Fruit fly (Drosophila melanogaster) whole organism, pupa: ENCODE measurements around the gene CG3919.

Experiments
- CG10348 ChIP-seq: fragments of 200-800 bp; sonication (Bioruptor generic); IDR thresholded peaks from 2 replicates; pipeline ENCODE4 v1.3.6; 2022; ENCODE audit warnings: missing biosample characterization, missing genetic modification characterization
- CG12605 ChIP-seq: fragments of 200-800 bp; sonication (Bioruptor generic); IDR thresholded peaks from 2 replicates; pipeline ENCODE4 v1.3.6; 2022; ENCODE audit warnings: missing biosample characterization, missing genetic modification characterization
- CG13204 ChIP-seq: fragments of 200-800 bp; sonication (Bioruptor generic); optimal IDR thresholded peaks from 2 replicates; lab custom pipeline; 2018; ENCODE audit warnings: missing biosample characterization, mild to moderate bottlenecking, missing genetic modification characterization, moderate library complexity
- CG14655 ChIP-seq: fragments of 200-800 bp; sonication (Bioruptor generic); optimal IDR thresholded peaks from 3 replicates; lab custom pipeline; 2017; ENCODE audit warnings: mild to moderate bottlenecking, missing biosample characterization, missing genetic modification reagents, missing genetic modification characterization
- CG15710 ChIP-seq: fragments of 200-800 bp; sonication (Bioruptor generic); optimal IDR thresholded peaks from 2 replicates; lab custom pipeline; 2018; ENCODE audit warnings: missing biosample characterization, mild to moderate bottlenecking, missing genetic modification characterization, moderate library complexity
- CG17806 ChIP-seq: fragments of 200-800 bp; sonication (Bioruptor generic); optimal IDR thresholded peaks from 2 replicates; lab custom pipeline; 2018; ENCODE audit warnings: missing biosample characterization, mild to moderate bottlenecking, missing genetic modification characterization, moderate library complexity
- CG32121 ChIP-seq: fragments of 200-800 bp; sonication (Bioruptor generic); IDR thresholded peaks from 2 replicates; pipeline ENCODE4 v1.3.6; 2022; ENCODE audit warnings: missing biosample characterization, missing genetic modification characterization
- CG34367 ChIP-seq: fragments of 200-800 bp; sonication (Bioruptor generic); optimal IDR thresholded peaks from 2 replicates; lab custom pipeline; 2018; ENCODE audit warnings: missing biosample characterization, mild to moderate bottlenecking, missing genetic modification characterization
- CG4496 ChIP-seq: fragments of 200-800 bp; sonication (Bioruptor generic); IDR thresholded peaks from 3 replicates; pipeline ENCODE4 v1.3.6; 2022; ENCODE audit warnings: missing biosample characterization, missing genetic modification characterization
- CG8159 ChIP-seq: fragments of 200-800 bp; sonication (Bioruptor generic); optimal IDR thresholded peaks from 3 replicates; lab custom pipeline; 2018; ENCODE audit warnings: missing biosample characterization, mild to moderate bottlenecking, missing genetic modification characterization, moderate library complexity
- CG8301 ChIP-seq: fragments of 200-800 bp; sonication (Bioruptor generic); optimal IDR thresholded peaks from 2 replicates; lab custom pipeline; 2018; ENCODE audit warnings: missing biosample characterization, mild to moderate bottlenecking, missing genetic modification characterization
- CG9948 ChIP-seq: fragments of 200-800 bp; sonication (Bioruptor generic); optimal IDR thresholded peaks from 2 replicates; lab custom pipeline; 2018; ENCODE audit warnings: missing biosample characterization, mild to moderate bottlenecking, missing genetic modification characterization, moderate library complexity
- D1 ChIP-seq: fragments of 200-800 bp; sonication (Bioruptor generic); optimal IDR thresholded peaks from 2 replicates; lab custom pipeline; 2018; ENCODE audit warnings: missing biosample characterization, mild to moderate bottlenecking, missing genetic modification characterization, moderate library complexity
- EcR ChIP-seq: fragments of 200-800 bp; sonication (Bioruptor generic); optimal IDR thresholded peaks from 3 replicates; lab custom pipeline; 2019; ENCODE audit warnings: missing biosample characterization, missing genetic modification characterization, mild to moderate bottlenecking, moderate library complexity, missing genetic modification reagents
- Ets98B ChIP-seq: fragments of 200-800 bp; sonication (Bioruptor generic); IDR thresholded peaks from 2 replicates; pipeline ENCODE4 v1.3.6; 2022; ENCODE audit warnings: missing biosample characterization, missing genetic modification characterization
- Pif1A ChIP-seq: fragments of 200-800 bp; sonication (Bioruptor generic); optimal IDR thresholded peaks from 3 replicates; lab custom pipeline; 2016; ENCODE audit warnings: missing biosample characterization, missing genetic modification characterization
- Pif1B ChIP-seq: fragments of 200-800 bp; sonication (Bioruptor generic); optimal IDR thresholded peaks from 3 replicates; lab custom pipeline; 2016; ENCODE audit warnings: missing biosample characterization, missing genetic modification characterization
- Snoo ChIP-seq: fragments of 200-800 bp; sonication (Bioruptor generic); optimal IDR thresholded peaks from 3 replicates; lab custom pipeline; 2017; ENCODE audit warnings: missing biosample characterization, mild to moderate bottlenecking, missing genetic modification characterization, inconsistent platforms
- fd96Ca ChIP-seq: fragments of 200-800 bp; sonication (Bioruptor generic); IDR thresholded peaks from 3 replicates; pipeline ENCODE4 v1.3.6; 2022; ENCODE audit warnings: missing biosample characterization, missing genetic modification characterization
- gl ChIP-seq: fragments of 200-800 bp; sonication (Bioruptor generic); optimal IDR thresholded peaks from 2 replicates; lab custom pipeline; 2018; ENCODE audit warnings: missing biosample characterization, mild to moderate bottlenecking, missing genetic modification characterization
- rn ChIP-seq: fragments of 200-800 bp; sonication (Bioruptor generic); IDR thresholded peaks from 2 replicates; pipeline ENCODE4 v1.3.6; 2022; ENCODE audit warnings: missing biosample characterization, missing genetic modification characterization

Gene CG3919

DNA sequence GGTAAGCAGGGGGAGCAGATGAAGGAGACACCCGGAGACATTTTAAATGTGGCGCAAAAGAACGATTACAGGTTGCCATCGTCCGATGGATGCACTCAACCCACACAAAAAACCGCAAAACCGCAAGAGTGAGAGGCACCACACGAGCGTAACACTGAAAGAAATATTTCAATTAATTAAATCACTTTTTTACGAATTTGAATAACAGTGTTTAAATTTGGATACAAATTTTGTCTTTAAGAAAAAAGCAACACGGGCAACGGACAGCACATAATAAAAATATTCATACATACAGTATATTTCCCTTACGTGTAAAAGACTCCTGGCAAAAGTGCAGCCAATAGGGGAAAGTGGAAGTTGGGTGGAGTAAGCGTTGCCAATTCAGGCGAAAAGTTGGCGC, 21.2 kb upstream of the CG3919 start:
- TF ChIP-seq D1 (tag; lab: Kevin White, UChicago) (no peak), CG4496 (GFP tag; lab: Robert Waterston, UW) (no peak), CG10348 (GFP tag; lab: Robert Waterston, UW) (no peak), CG15710 (tag; lab: Kevin White, UChicago) (no peak), Pif1B (GFP tag; lab: Kevin White, UChicago) (no peak), CG34367 (tag; lab: Kevin White, UChicago) (no peak), CG8301 (tag; lab: Kevin White, UChicago) (peak; percentile 14), fd96Ca (GFP tag; lab: Robert Waterston, UW) (no peak), CG14655 (peak; percentile 35), CG9948 (tag; lab: Kevin White, UChicago) (no peak), Ets98B (GFP tag; lab: Robert Waterston, UW) (no peak), rn (GFP tag; lab: Robert Waterston, UW) (no peak), EcR (no peak), CG8159 (tag; lab: Kevin White, UChicago) (no peak), Pif1A (no peak)

- no peak for TF ChIP-seq gl
- TF ChIP-seq Pif1A: no peak
- peak; percentile 57 for TF ChIP-seq CG14655
- no peak for TF ChIP-seq CG4496 (GFP tag; lab: Robert Waterston, UW)
- TF ChIP-seq CG12605: no peak
- TF ChIP-seq D1 (tag; lab: Kevin White, UChicago): no peak
- TF ChIP-seq CG32121 (GFP tag; lab: Robert Waterston, UW): no peak
- TF ChIP-seq CG13204: no peak
- no peak for TF ChIP-seq fd96Ca (GFP tag; lab: Robert Waterston, UW)
- peak; percentile 67 for TF ChIP-seq CG8159 (tag; lab: Kevin White, UChicago)
- peak; percentile 44 for TF ChIP-seq CG8301 (tag; lab: Kevin White, UChicago)
- TF ChIP-seq rn (GFP tag; lab: Robert Waterston, UW): no peak
- TF ChIP-seq CG9948 (tag; lab: Kevin White, UChicago): peak; percentile 10
- no peak for TF ChIP-seq Pif1B (GFP tag; lab: Kevin White, UChicago)
- TF ChIP-seq EcR: no peak
- TF ChIP-seq CG34367 (tag; lab: Kevin White, UChicago): no peak
- no peak for TF ChIP-seq CG10348 (GFP tag; lab: Robert Waterston, UW)
- TF ChIP-seq Ets98B (GFP tag; lab: Robert Waterston, UW): no peak
- peak; percentile 21 for TF ChIP-seq CG17806 (tag; lab: Kevin White, UChicago)
- TF ChIP-seq Snoo (tag; lab: Kevin White, UChicago): no peak
- TF ChIP-seq CG15710 (tag; lab: Kevin White, UChicago): no peak
- TF ChIP-seq, all 21 proteins: peak for 5
Measured at dm6 chr3L:14397020-14397602, 13.3 kb upstream of the CG3919 start.

DNA sequence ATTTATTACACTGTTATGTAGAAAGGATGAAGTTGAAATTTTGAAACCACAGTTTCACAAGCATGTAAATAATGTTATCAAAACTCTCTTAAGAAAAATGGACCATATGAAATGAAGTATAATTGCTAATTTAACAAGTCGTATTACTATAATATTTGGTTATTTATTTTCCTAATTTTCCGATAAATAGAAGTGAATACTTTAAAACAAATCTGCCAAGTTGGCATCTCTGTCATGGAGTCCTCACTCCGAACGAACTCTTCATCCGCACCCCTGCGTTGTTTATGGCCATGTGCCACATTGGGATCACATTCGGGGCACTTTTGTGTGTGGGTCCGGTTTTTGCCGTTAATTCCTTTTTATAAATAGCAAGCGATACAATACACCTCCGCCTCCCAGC, 10.6 kb upstream of the CG3919 start:
- TF ChIP-seq CG4496 (GFP tag; lab: Robert Waterston, UW): 0 out of 3 replicates have a peak, but pooled peaks have one; percentile 21
- TF ChIP-seq EcR: no peak
- no peak for TF ChIP-seq CG32121 (GFP tag; lab: Robert Waterston, UW)

DNA sequence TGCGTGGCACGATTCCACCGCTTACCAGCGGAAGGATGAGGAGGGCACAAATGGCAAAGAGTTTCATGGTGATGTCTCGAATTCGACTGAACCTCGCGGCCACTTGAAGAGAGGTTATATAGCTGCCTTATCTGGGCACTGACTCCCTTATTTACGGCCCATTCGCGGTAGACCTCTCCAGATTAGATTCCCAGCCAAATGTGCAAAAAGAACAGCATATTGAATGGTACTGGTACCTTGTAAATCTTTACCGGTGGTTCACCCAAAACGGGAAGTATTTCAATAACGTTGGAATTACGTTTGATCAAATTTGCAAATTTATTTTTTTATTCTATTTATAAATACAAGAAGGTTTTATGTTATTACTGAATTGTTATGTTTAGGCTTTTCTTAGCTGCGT, 7.8 kb upstream of the CG3919 start, which contains the start of gene CG3868:
Gene CG3868, minus strand, starts transcription at position 94 of the 400 bp plus-strand sequence.
- TF ChIP-seq D1 (tag; lab: Kevin White, UChicago): no peak
- TF ChIP-seq CG9948 (tag; lab: Kevin White, UChicago): no peak
- TF ChIP-seq Pif1B (GFP tag; lab: Kevin White, UChicago): no peak
- TF ChIP-seq CG14655: no peak
- no peak for TF ChIP-seq Pif1A
- TF ChIP-seq CG15710 (tag; lab: Kevin White, UChicago): no peak
- no peak for TF ChIP-seq Ets98B (GFP tag; lab: Robert Waterston, UW)
- no peak for TF ChIP-seq CG8301 (tag; lab: Kevin White, UChicago)
- TF ChIP-seq, all 21 proteins: peak for 0

- TF ChIP-seq CG13204 (no peak), D1 (tag; lab: Kevin White, UChicago) (no peak), CG9948 (tag; lab: Kevin White, UChicago) (no peak), CG10348 (GFP tag; lab: Robert Waterston, UW) (no peak), CG12605 (no peak), Pif1A (no peak), CG14655 (no peak), CG32121 (GFP tag; lab: Robert Waterston, UW) (no peak)
Measured at dm6 chr3L:14406613-14407012, 3.8 kb upstream of the CG3919 start.

DNA sequence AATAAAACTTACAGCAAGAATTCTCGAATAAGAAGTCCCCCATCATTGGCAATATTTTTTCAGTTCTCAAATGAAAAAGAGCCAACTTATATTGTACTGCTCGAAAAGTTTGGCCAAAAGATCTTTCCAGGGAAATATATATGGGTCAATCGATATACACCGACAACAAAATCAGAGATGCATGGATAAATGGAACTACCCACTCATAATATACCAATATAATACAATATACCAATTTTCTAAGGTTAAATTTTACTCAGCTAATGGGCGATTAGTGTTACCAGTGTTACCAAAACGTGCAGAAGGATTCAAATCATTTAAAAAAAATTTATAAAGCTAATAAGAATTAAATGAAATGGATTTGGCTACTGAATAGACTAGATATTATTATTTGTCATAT, 1.7 kb upstream of the CG3919 start:
- TF ChIP-seq CG13204 (no peak), CG17806 (tag; lab: Kevin White, UChicago) (no peak), Snoo (tag; lab: Kevin White, UChicago) (no peak)
